Fruit fly (Drosophila melanogaster): ENCODE data around the gene cdi.

dm6 chr3R:19071951-19072350, 22.1 kb downstream of the cdi start:
- no peak for TF ChIP-seq psq (optimal IDR thresholded peaks at IDR 0.05)
- TF ChIP-seq Myc (optimal IDR thresholded peaks at IDR 0.05), result no peak
- TF ChIP-seq Sin3A (optimal IDR thresholded peaks at IDR 0.05), result no peak
- no peak for TF ChIP-seq insv (optimal IDR thresholded peaks at IDR 0.05)

All from Kc167 (cell line).